Worm (Caenorhabditis elegans) whole organism, L4 larva: ENCODE results near the gene C07G1.7.

ENCODE experiments used
- F37D6.2 ChIP-seq: sonication (generic microtip); optimal IDR thresholded peaks from 2 replicates; lab custom pipeline; 2016; ENCODE audit warnings: mild to moderate bottlenecking, missing genetic modification characterization, missing compliant biosample characterization
- R02D3.7 ChIP-seq: fragments of 150-350 bp; sonication (generic microtip); optimal IDR thresholded peaks from 3 replicates; lab custom pipeline; 2014; ENCODE audit warnings: missing biosample characterization, missing genetic modification characterization
- Y105C5A.15 ChIP-seq: fragments of 200-800 bp; sonication (Bioruptor generic); IDR thresholded peaks from 2 replicates; pipeline ENCODE4 v1.3.6; 2022; ENCODE audit warnings: missing genetic modification characterization, missing compliant biosample characterization
- Y5F2A.4 ChIP-seq: fragments of 200-800 bp; sonication (Bioruptor generic); optimal IDR thresholded peaks from 2 replicates; lab custom pipeline; 2018; ENCODE audit warnings: mild to moderate bottlenecking, missing genetic modification characterization, missing compliant biosample characterization
- Y75B8A.6 ChIP-seq: fragments of 200-800 bp; sonication (Bioruptor generic); IDR thresholded peaks from 2 replicates; pipeline ENCODE4 v1.3.6; 2022; ENCODE audit warnings: missing genetic modification reagents, missing genetic modification characterization, missing compliant biosample characterization
- ZK546.5 ChIP-seq, 2 experiments: sonication (generic microtip); optimal IDR thresholded peaks; 2 replicates each; lab custom pipeline; 2017; ENCODE audit warnings: missing biosample characterization in 2 of 2, missing genetic modification characterization in 2 of 2
- aha-1 ChIP-seq: fragments of 150-350 bp; peaks from one replicate; lab custom pipeline; 2014; ENCODE audit warnings: missing biosample characterization, missing genetic modification characterization
- aly-2 ChIP-seq: sonication (generic microtip); optimal IDR thresholded peaks from 2 replicates; lab custom pipeline; 2018; ENCODE audit warnings: missing biosample characterization, missing genetic modification characterization
- arid-1 ChIP-seq: fragments of 200-800 bp; sonication (Bioruptor generic); conservative IDR thresholded peaks from 2 replicates; pipeline ENCODE4 v1.3.6; 2022; ENCODE audit warnings: missing genetic modification reagents, missing genetic modification characterization, missing compliant biosample characterization
- ceh-32 ChIP-seq: sonication (generic microtip); optimal IDR thresholded peaks from 2 replicates; lab custom pipeline; 2016; ENCODE audit warnings: mild to moderate bottlenecking, missing genetic modification characterization, missing compliant biosample characterization; ENCODE audit not compliant: poor library complexity
- ceh-82 ChIP-seq: sonication (generic microtip); optimal IDR thresholded peaks from 2 replicates; lab custom pipeline; 2017; ENCODE audit warnings: missing biosample characterization, missing genetic modification characterization
- egl-43 ChIP-seq: fragments of 200-800 bp; sonication (Bioruptor generic); IDR thresholded peaks from 2 replicates; pipeline ENCODE4 v1.3.6; 2022; ENCODE audit warnings: missing genetic modification reagents, missing genetic modification characterization, missing compliant biosample characterization
- fkh-10 ChIP-seq: fragments of 150-350 bp; optimal IDR thresholded peaks from 2 replicates; lab custom pipeline; 2014; ENCODE audit warnings: missing biosample characterization, missing genetic modification reagents, missing genetic modification characterization
- hlh-30 ChIP-seq: sonication (generic microtip); optimal IDR thresholded peaks from 2 replicates; lab custom pipeline; 2017; ENCODE audit warnings: antibody characterized with exemption, mild to moderate bottlenecking, missing genetic modification characterization, missing compliant biosample characterization; ENCODE audit not compliant: insufficient read depth
- jun-1 ChIP-seq: fragments of 150-350 bp; optimal IDR thresholded peaks from 2 replicates; lab custom pipeline; 2014; ENCODE audit warnings: missing biosample characterization, missing genetic modification reagents, missing genetic modification characterization
- lim-7 ChIP-seq: fragments of 200-800 bp; sonication (Bioruptor generic); IDR thresholded peaks from 2 replicates; pipeline ENCODE4 v1.3.6; 2022; ENCODE audit warnings: missing genetic modification characterization, missing compliant biosample characterization
- lin-13 ChIP-seq: fragments of 150-350 bp; optimal IDR thresholded peaks from 2 replicates; lab custom pipeline; 2014; ENCODE audit warnings: missing biosample characterization, missing genetic modification reagents, missing genetic modification characterization
- lin-29 ChIP-seq: fragments of 200-800 bp; sonication (Bioruptor generic); IDR thresholded peaks from 2 replicates; pipeline ENCODE4 v1.3.6; 2022; ENCODE audit warnings: missing genetic modification reagents, missing genetic modification characterization, missing compliant biosample characterization
- nhr-102 ChIP-seq: sonication (generic microtip); optimal IDR thresholded peaks from 2 replicates; lab custom pipeline; 2016; ENCODE audit warnings: mild to moderate bottlenecking, missing genetic modification characterization, moderate library complexity, missing compliant biosample characterization
- nhr-11 ChIP-seq: fragments of 150-350 bp; optimal IDR thresholded peaks from 2 replicates; lab custom pipeline; 2014; ENCODE audit warnings: missing biosample characterization, missing genetic modification characterization
- nhr-42 ChIP-seq: fragments of 200-800 bp; sonication (Bioruptor generic); IDR thresholded peaks from 2 replicates; pipeline ENCODE4 v1.3.6; 2022; ENCODE audit warnings: missing genetic modification characterization, missing compliant biosample characterization
- pha-4 ChIP-seq, 2 experiments: fragments of 150-350 bp in 1 of 2; fragments of 200-800 bp in 1 of 2; sonication (Bioruptor generic) in 1 of 2; IDR thresholded peaks in 1 of 2; optimal IDR thresholded peaks in 1 of 2; 2 replicates each; pipeline versions ENCODE4 v1.3.6 to Lab custom; 2014 to 2022; ENCODE audit warnings: missing genetic modification characterization in 2 of 2, missing genetic modification reagents in 2 of 2, missing biosample characterization in 1 of 2, missing compliant biosample characterization in 1 of 2
- pqm-1 ChIP-seq: sonication (generic microtip); optimal IDR thresholded peaks from 2 replicates; lab custom pipeline; 2017; ENCODE audit warnings: missing biosample characterization, missing genetic modification characterization
- saeg-2 ChIP-seq: fragments of 200-800 bp; sonication (Bioruptor generic); IDR thresholded peaks from 2 replicates; pipeline ENCODE4 v1.3.6; 2022; ENCODE audit warnings: missing genetic modification reagents, missing genetic modification characterization, missing compliant biosample characterization
- set-16 ChIP-seq: fragments of 200-800 bp; sonication (Bioruptor generic); IDR thresholded peaks from 2 replicates; pipeline ENCODE4 v1.3.6; 2022; ENCODE audit warnings: missing genetic modification reagents, missing genetic modification characterization, missing compliant biosample characterization
- skn-1 ChIP-seq: fragments of 150-350 bp; optimal IDR thresholded peaks from 2 replicates; lab custom pipeline; 2014; ENCODE audit warnings: missing biosample characterization, missing genetic modification characterization
- spr-3 ChIP-seq: fragments of 200-800 bp; sonication (Bioruptor generic); optimal IDR thresholded peaks from 2 replicates; lab custom pipeline; 2018; ENCODE audit warnings: mild to moderate bottlenecking, missing genetic modification characterization, missing compliant biosample characterization
- tra-1 ChIP-seq: fragments of 200-800 bp; sonication (Bioruptor generic); IDR thresholded peaks from 2 replicates; pipeline ENCODE4 v1.3.6; 2022; ENCODE audit warnings: missing genetic modification reagents, missing genetic modification characterization, missing compliant biosample characterization
- unc-39 ChIP-seq: sonication (generic microtip); optimal IDR thresholded peaks from 2 replicates; lab custom pipeline; 2017; ENCODE audit warnings: missing biosample characterization, missing genetic modification characterization
- unc-62 ChIP-seq, 3 experiments: fragments of 150-350 bp in 1 of 3; sonication (generic microtip); optimal IDR thresholded peaks in 2 of 3; peaks in 1 of 3; 1 replicate in 1 of 3; 2 replicates in 2 of 3; lab custom pipeline; 2014 to 2017; ENCODE audit warnings: missing biosample characterization in 3 of 3, missing genetic modification characterization in 3 of 3, missing genetic modification reagents in 3 of 3, missing genotype in 1 of 3
- zag-1 ChIP-seq: fragments of 150-350 bp; optimal IDR thresholded peaks from 2 replicates; lab custom pipeline; 2014; ENCODE audit warnings: missing biosample characterization, missing genetic modification characterization
- zfp-3 ChIP-seq: fragments of 200-800 bp; sonication (Bioruptor generic); conservative IDR thresholded peaks from 2 replicates; pipeline ENCODE4 v1.3.6; 2022; ENCODE audit warnings: missing genetic modification reagents, missing genetic modification characterization, missing compliant biosample characterization
- ztf-7 ChIP-seq: fragments of 150-350 bp; optimal IDR thresholded peaks from 2 replicates; lab custom pipeline; 2014; ENCODE audit warnings: missing biosample characterization, missing genetic modification characterization

Gene C07G1.7

DNA sequence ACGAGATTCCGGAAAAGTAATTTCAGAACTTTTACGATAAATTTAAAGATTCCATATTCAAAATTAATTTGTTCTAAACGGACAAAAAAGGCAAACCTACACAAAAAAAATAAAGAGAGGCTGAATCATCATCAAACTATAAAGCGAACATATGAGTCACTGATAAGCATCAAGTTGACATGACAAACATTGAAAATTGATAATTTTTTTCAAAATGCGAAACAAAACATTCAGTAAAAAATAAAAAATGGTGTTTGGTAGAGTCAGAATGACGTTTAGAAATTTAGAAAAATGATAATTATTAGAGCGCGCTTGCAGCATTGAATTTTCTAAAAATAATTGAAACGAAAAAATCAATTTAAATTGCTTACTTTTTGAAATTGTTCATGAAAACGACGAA, 11.8 kb downstream of the C07G1.7 start (continued):
- no peak for TF ChIP-seq spr-3
- TF ChIP-seq fkh-10, result no peak
- no peak for TF ChIP-seq lim-7 (GFP tag; lab: Robert Waterston, UW)
- no peak for TF ChIP-seq unc-62 (GFP tag; optimal IDR thresholded peaks at IDR 0.05 in 1 of 2; lab: Kevin White, UChicago)
- no peak for TF ChIP-seq unc-62 (tag; optimal IDR thresholded peaks at IDR 0.05; lab: Kevin White, UChicago)
- TF ChIP-seq F37D6.2 (tag; lab: Kevin White, UChicago), result no peak
- no peak for TF ChIP-seq hlh-30 (tag; lab: Kevin White, UChicago)
- TF ChIP-seq pqm-1 (tag; lab: Kevin White, UChicago), result peak; percentile 67
- TF ChIP-seq nhr-11 (tag; lab: Kevin White, UChicago), result no peak
- no peak for TF ChIP-seq aly-2 (tag; lab: Kevin White, UChicago)

DNA sequence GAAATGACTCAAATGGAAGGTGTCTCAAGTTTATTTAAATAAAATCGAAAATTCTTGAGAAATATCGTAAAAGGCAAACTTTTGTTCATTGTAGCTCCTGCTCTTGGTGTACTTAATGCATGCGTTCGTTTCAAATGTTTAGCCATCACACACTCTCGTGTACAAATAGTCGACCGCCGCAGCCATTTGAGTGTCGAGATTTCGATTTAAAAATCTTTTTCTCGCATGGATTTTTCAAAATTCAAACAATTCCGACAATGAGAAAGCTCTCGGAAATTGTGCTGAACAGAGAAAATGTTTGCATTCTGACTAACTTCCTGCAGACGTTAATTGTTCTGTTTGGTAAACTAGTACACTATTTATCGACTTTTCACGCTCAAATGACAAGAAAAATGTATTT, 12.4 kb downstream of the C07G1.7 start:
- TF ChIP-seq jun-1 (tag; lab: Kevin White, UChicago) (no peak), unc-62 (GFP tag; optimal IDR thresholded peaks at IDR 0.05 in 1 of 2; lab: Kevin White, UChicago) (peak in 1 of 2 experiments; percentile 86), unc-62 (tag; optimal IDR thresholded peaks at IDR 0.05; lab: Kevin White, UChicago) (no peak)

DNA sequence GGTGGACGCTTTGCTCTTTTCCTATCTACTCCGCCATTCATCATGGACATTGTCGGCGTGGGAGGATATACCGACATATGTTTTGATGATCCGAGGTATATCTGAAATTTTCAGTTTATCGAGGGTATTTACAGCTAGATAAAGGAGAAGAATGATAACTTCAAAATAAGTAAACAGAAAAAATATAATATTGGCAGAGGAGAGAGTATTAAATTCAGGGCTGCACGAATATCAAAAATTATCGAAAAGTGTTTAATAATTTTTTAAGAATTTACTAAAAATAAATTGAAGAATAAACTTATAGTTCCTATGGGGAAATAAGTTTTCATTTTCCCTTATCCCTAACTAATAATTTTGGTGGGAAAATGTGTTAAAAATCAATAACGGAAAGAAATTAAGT, 12.8 kb downstream of the C07G1.7 start, which contains the start of gene wsp-1:
Gene wsp-1 (minus strand): TSS at position 101 of the 400 bp plus-strand sequence.
- TF ChIP-seq ZK546.5 (tag; optimal IDR thresholded peaks at IDR 0.05; lab: Kevin White, UChicago), result no peak
- TF ChIP-seq zag-1 (tag; lab: Kevin White, UChicago), result no peak
- TF ChIP-seq arid-1 (GFP tag; lab: Robert Waterston, UW), result no peak
- no peak for TF ChIP-seq tra-1 (GFP tag; lab: Robert Waterston, UW)
- TF ChIP-seq zfp-3, result no peak
- TF ChIP-seq ztf-7 (tag; lab: Kevin White, UChicago), result no peak
- TF ChIP-seq egl-43 (GFP tag; lab: Robert Waterston, UW), result no peak
- no peak for TF ChIP-seq skn-1 (tag; lab: Kevin White, UChicago)
- TF ChIP-seq nhr-102 (tag; lab: Kevin White, UChicago), result no peak
- no peak for TF ChIP-seq R02D3.7
- TF ChIP-seq ceh-82 (tag; lab: Kevin White, UChicago), result no peak
- no peak for TF ChIP-seq lin-13 (GFP tag; lab: Kevin White, UChicago)
- no peak for TF ChIP-seq nhr-42 (GFP tag; lab: Robert Waterston, UW)
- no peak for TF ChIP-seq unc-39 (tag; lab: Kevin White, UChicago)
- no peak for TF ChIP-seq saeg-2 (GFP tag; lab: Robert Waterston, UW)

DNA sequence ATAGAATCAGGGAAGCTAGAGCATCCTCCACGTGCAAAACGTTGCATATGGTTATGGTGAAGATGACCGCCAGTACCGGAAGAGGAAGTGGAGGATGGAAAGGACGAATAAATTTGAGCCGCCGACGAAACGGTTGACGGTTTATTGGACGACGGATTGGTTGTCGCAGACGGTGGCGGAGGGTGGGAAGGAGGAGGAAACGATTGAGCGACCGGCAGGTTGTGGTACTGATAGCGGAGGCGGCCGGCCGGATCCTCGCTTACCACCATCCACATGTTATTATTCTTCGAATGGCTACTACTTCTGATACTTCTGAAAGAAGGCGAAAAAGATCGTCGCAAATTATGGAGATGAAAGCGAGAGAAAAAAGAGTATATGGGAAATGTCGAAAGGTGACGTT, 18.8 kb downstream of the C07G1.7 start:
- TF ChIP-seq nhr-42 (GFP tag; lab: Robert Waterston, UW), result no peak
- peak; percentile 45 for TF ChIP-seq aha-1
- TF ChIP-seq ceh-32 (tag; lab: Kevin White, UChicago), result no peak
- TF ChIP-seq Y105C5A.15 (GFP tag; lab: Robert Waterston, UW), result no peak
- no peak for TF ChIP-seq Y5F2A.4
- TF ChIP-seq set-16, result peak; percentile 66

DNA sequence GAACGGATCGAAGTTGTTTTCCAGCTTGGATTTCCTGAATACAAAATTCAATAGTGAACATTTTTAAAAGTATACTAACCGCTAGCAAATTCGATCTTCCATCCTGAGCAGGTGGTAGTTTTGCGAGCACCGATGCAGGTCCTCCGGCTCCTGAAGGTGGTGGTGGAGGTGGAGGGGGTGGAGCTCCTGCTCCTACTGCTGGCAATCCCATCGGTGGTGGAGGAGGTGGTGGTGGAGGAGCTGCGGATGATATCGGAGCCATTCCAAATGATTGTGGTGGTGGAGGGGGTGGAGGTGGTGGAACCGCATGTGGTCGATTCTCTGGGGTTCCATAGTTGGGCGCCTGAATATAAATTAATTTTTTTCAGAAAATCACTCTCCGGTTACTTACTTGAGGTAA, 22.0 kb downstream of the C07G1.7 start:
- no peak for TF ChIP-seq Y75B8A.6
- peak; percentile 95 for TF ChIP-seq set-16
- 0 out of 2 replicates have a peak, but pooled peaks have one; percentile 8 for TF ChIP-seq pha-4 (GFP tag; IDR thresholded peaks at IDR 0.05; lab: Robert Waterston, UW)
- no peak for TF ChIP-seq pha-4 (tag; optimal IDR thresholded peaks at IDR 0.05; lab: Kevin White, UChicago)
- TF ChIP-seq lin-29 (GFP tag; lab: Robert Waterston, UW), result no peak
- TF ChIP-seq unc-62 (GFP tag; optimal IDR thresholded peaks at IDR 0.05 in 1 of 2; lab: Kevin White, UChicago), result peak in 1 of 2 experiments; percentile 6
- TF ChIP-seq unc-62 (tag; optimal IDR thresholded peaks at IDR 0.05; lab: Kevin White, UChicago), result no peak
